Fruit fly (Drosophila melanogaster) whole organism, embryonic: Measurements from ENCODE around the gene ft.

Source experiments
- Bgb ChIP-seq: fragments of 200-800 bp; sonication (Bioruptor generic); IDR thresholded peaks from 2 replicates; pipeline ENCODE4 v1.3.6; 2022; ENCODE audit warnings: missing biosample characterization, missing genetic modification characterization; ENCODE audit not compliant: partially characterized antibody
- Blimp-1 ChIP-seq: fragments of 200-800 bp; sonication (Bioruptor generic); optimal IDR thresholded peaks from 3 replicates; lab custom pipeline; 2018; ENCODE audit warnings: missing biosample characterization, missing genetic modification characterization, mild to moderate bottlenecking, moderate library complexity, missing genetic modification reagents
- CG10431 ChIP-seq: fragments of 200-800 bp; sonication (Bioruptor generic); optimal IDR thresholded peaks from 3 replicates; lab custom pipeline; 2018; ENCODE audit warnings: missing biosample characterization, mild to moderate bottlenecking, missing genetic modification characterization
- CG11695 ChIP-seq: fragments of 200-800 bp; sonication (Bioruptor generic); IDR thresholded peaks from 3 replicates; pipeline ENCODE4 v1.3.6; 2022; ENCODE audit warnings: missing biosample characterization, missing genetic modification characterization
- CG12299 ChIP-seq: fragments of 200-800 bp; sonication (Bioruptor generic); optimal IDR thresholded peaks from 2 replicates; lab custom pipeline; 2018; ENCODE audit warnings: missing biosample characterization, mild to moderate bottlenecking, missing genetic modification characterization
- CG14441 ChIP-seq: fragments of 200-800 bp; sonication (Bioruptor generic); IDR thresholded peaks from 2 replicates; pipeline ENCODE4 v1.3.6; 2022; ENCODE audit warnings: missing biosample characterization, missing genetic modification characterization
- CG15479 ChIP-seq: fragments of 200-800 bp; sonication (Bioruptor generic); optimal IDR thresholded peaks from 3 replicates; lab custom pipeline; 2019; ENCODE audit warnings: missing biosample characterization, mild to moderate bottlenecking, missing genetic modification characterization, moderate library complexity
- CG15601 ChIP-seq: fragments of 200-800 bp; sonication (Bioruptor generic); optimal IDR thresholded peaks from 3 replicates; lab custom pipeline; 2019; ENCODE audit warnings: missing biosample characterization, mild to moderate bottlenecking, missing genetic modification characterization, moderate library complexity
- CG16863 ChIP-seq: fragments of 200-800 bp; sonication (Bioruptor generic); optimal IDR thresholded peaks from 3 replicates; lab custom pipeline; 2016; ENCODE audit warnings: missing biosample characterization, missing genetic modification characterization
- CG18599 ChIP-seq: fragments of 200-800 bp; sonication (Bioruptor generic); optimal IDR thresholded peaks from 3 replicates; lab custom pipeline; 2017; ENCODE audit warnings: missing biosample characterization, missing genetic modification characterization, mild to moderate bottlenecking, moderate library complexity, missing genetic modification reagents
- CG31224 ChIP-seq: fragments of 200-800 bp; sonication (Bioruptor generic); IDR thresholded peaks from 2 replicates; pipeline ENCODE4 v1.3.6; 2022; ENCODE audit warnings: missing biosample characterization, missing genetic modification characterization
- CG42726 ChIP-seq: fragments of 200-800 bp; sonication (Bioruptor generic); IDR thresholded peaks from 2 replicates; pipeline ENCODE4 v1.3.6; 2022; ENCODE audit warnings: missing biosample characterization, missing genetic modification characterization; ENCODE audit not compliant: partially characterized antibody
- CG6854 ChIP-seq: fragments of 200-800 bp; sonication (Bioruptor generic); optimal IDR thresholded peaks from 3 replicates; lab custom pipeline; 2017; ENCODE audit warnings: missing biosample characterization, mild to moderate bottlenecking, missing genetic modification characterization
- CG7556 ChIP-seq: fragments of 200-800 bp; sonication (Bioruptor generic); optimal IDR thresholded peaks from 2 replicates; lab custom pipeline; 2017; ENCODE audit warnings: missing biosample characterization, mild to moderate bottlenecking, missing genetic modification characterization
- CTCF ChIP-seq: fragments of 200-800 bp; sonication (Bioruptor generic); optimal IDR thresholded peaks from 2 replicates; lab custom pipeline; 2017; ENCODE audit warnings: missing biosample characterization, mild to moderate bottlenecking, missing genetic modification characterization, moderate library complexity
- Doc3 ChIP-seq: fragments of 200-800 bp; sonication (Bioruptor generic); IDR thresholded peaks from 3 replicates; pipeline ENCODE4 v1.3.6; 2022; ENCODE audit warnings: missing biosample characterization, missing genetic modification characterization; ENCODE audit not compliant: partially characterized antibody
- ERR ChIP-seq: fragments of 200-800 bp; sonication (Bioruptor generic); optimal IDR thresholded peaks from 2 replicates; lab custom pipeline; 2016; ENCODE audit warnings: missing biosample characterization, missing genetic modification characterization
- Ets65A ChIP-seq: fragments of 200-800 bp; sonication (Bioruptor generic); peaks from one replicate; lab custom pipeline; 2016; ENCODE audit warnings: missing biosample characterization, missing genetic modification characterization
- Fer3 ChIP-seq: fragments of 200-800 bp; sonication (Bioruptor generic); optimal IDR thresholded peaks from 2 replicates; lab custom pipeline; 2018; ENCODE audit warnings: missing biosample characterization, mild to moderate bottlenecking, missing genetic modification characterization, moderate library complexity
- HHEX ChIP-seq: fragments of 200-800 bp; sonication (Bioruptor generic); optimal IDR thresholded peaks from 3 replicates; lab custom pipeline; 2017; ENCODE audit warnings: missing biosample characterization, mild to moderate bottlenecking, missing genetic modification characterization, missing genetic modification reagents
- Hmr ChIP-seq: fragments of 200-800 bp; sonication (Bioruptor generic); optimal IDR thresholded peaks from 3 replicates; lab custom pipeline; 2017; ENCODE audit warnings: mild to moderate bottlenecking, missing biosample characterization, missing genetic modification reagents, missing genetic modification characterization
- MBD-R2 ChIP-seq: fragments of 200-800 bp; sonication (Bioruptor generic); IDR thresholded peaks from 2 replicates; pipeline ENCODE4 v1.3.6; 2022; ENCODE audit warnings: missing biosample characterization, missing genetic modification characterization
- PHDP ChIP-seq: fragments of 200-800 bp; sonication (Bioruptor generic); optimal IDR thresholded peaks from 3 replicates; lab custom pipeline; 2018; ENCODE audit warnings: missing biosample characterization, mild to moderate bottlenecking, missing genetic modification characterization, moderate library complexity
- Sox102F ChIP-seq: fragments of 200-800 bp; sonication (Bioruptor generic); optimal IDR thresholded peaks from 2 replicates; lab custom pipeline; 2018; ENCODE audit warnings: missing biosample characterization, mild to moderate bottlenecking, missing genetic modification characterization, moderate library complexity
- Trl ChIP-seq, 3 experiments: fragments of >200 bp in 2 of 3; fragments of 200-800 bp in 1 of 3; sonication (Bioruptor generic) in 1 of 3; optimal IDR thresholded peaks; 2 replicates in 1 of 3; 3 replicates in 2 of 3; lab custom pipeline; 2016 to 2017; ENCODE audit warnings: missing biosample characterization in 1 of 3, missing genetic modification characterization in 1 of 3
- Vsx1 ChIP-seq: fragments of 200-800 bp; sonication (Bioruptor generic); optimal IDR thresholded peaks from 2 replicates; lab custom pipeline; 2017; ENCODE audit warnings: missing biosample characterization, mild to moderate bottlenecking, missing genetic modification characterization, missing genetic modification reagents
- YL-1 ChIP-seq: fragments of 200-800 bp; sonication (Bioruptor generic); optimal IDR thresholded peaks from 3 replicates; lab custom pipeline; 2017; ENCODE audit warnings: missing biosample characterization, mild to moderate bottlenecking, missing genetic modification characterization
- bsh ChIP-seq, 2 experiments: fragments of 200-800 bp; sonication (Bioruptor generic); optimal IDR thresholded peaks; 2 replicates each; lab custom pipeline; 2017 to 2018; ENCODE audit warnings: mild to moderate bottlenecking in 2 of 2, missing biosample characterization in 2 of 2, missing genetic modification characterization in 2 of 2, moderate library complexity in 1 of 2
- chinmo ChIP-seq: fragments of 200-800 bp; sonication (Bioruptor generic); IDR thresholded peaks from 4 replicates; pipeline ENCODE4 v1.3.6; 2022; ENCODE audit warnings: missing biosample characterization, missing genetic modification characterization; ENCODE audit not compliant: partially characterized antibody
- chn ChIP-seq: fragments of 200-800 bp; sonication (Bioruptor generic); optimal IDR thresholded peaks from 2 replicates; lab custom pipeline; 2016; ENCODE audit warnings: missing biosample characterization, missing genetic modification characterization
- crol ChIP-seq: fragments of 200-800 bp; sonication (Bioruptor generic); IDR thresholded peaks from 2 replicates; pipeline ENCODE4 v1.3.6; 2022; ENCODE audit warnings: missing biosample characterization, missing genetic modification characterization
- eyg ChIP-seq: fragments of 200-800 bp; sonication (Bioruptor generic); optimal IDR thresholded peaks from 3 replicates; lab custom pipeline; 2016; ENCODE audit warnings: missing biosample characterization, missing genetic modification characterization
- fd64A ChIP-seq: fragments of 200-800 bp; sonication (Bioruptor generic); optimal IDR thresholded peaks from 3 replicates; lab custom pipeline; 2018; ENCODE audit warnings: missing biosample characterization, mild to moderate bottlenecking, missing genetic modification characterization
- ftz-f1 ChIP-seq: fragments of 200-800 bp; sonication (Bioruptor generic); optimal IDR thresholded peaks from 2 replicates; lab custom pipeline; 2016; ENCODE audit warnings: missing biosample characterization, missing genetic modification characterization
- gfzf ChIP-seq: fragments of 200-800 bp; sonication (Bioruptor generic); optimal IDR thresholded peaks from 2 replicates; lab custom pipeline; 2016; ENCODE audit warnings: missing biosample characterization, mild to moderate bottlenecking, missing genetic modification characterization, moderate library complexity
- kni ChIP-seq: fragments of 200-800 bp; sonication (Bioruptor generic); optimal IDR thresholded peaks from 3 replicates; lab custom pipeline; 2017; ENCODE audit warnings: mild to moderate bottlenecking, missing biosample characterization, missing genetic modification reagents, missing genetic modification characterization
- lbe ChIP-seq: fragments of 200-800 bp; sonication (Bioruptor generic); optimal IDR thresholded peaks from 2 replicates; lab custom pipeline; 2016; ENCODE audit warnings: missing biosample characterization, mild to moderate bottlenecking, missing genetic modification characterization
- psq ChIP-seq: fragments of 200-800 bp; sonication (Bioruptor generic); optimal IDR thresholded peaks from 2 replicates; lab custom pipeline; 2017; ENCODE audit warnings: missing biosample characterization, missing genetic modification characterization
- scrt ChIP-seq: fragments of 200-800 bp; sonication (Bioruptor generic); optimal IDR thresholded peaks from 2 replicates; lab custom pipeline; 2018; ENCODE audit warnings: missing biosample characterization, mild to moderate bottlenecking, missing genetic modification characterization, moderate library complexity
- sens ChIP-seq: fragments of 200-800 bp; sonication (Bioruptor generic); peaks from one replicate; lab custom pipeline; 2016; ENCODE audit warnings: missing biosample characterization, missing genetic modification characterization
- shn ChIP-seq: fragments of 200-800 bp; sonication (Bioruptor generic); optimal IDR thresholded peaks from 3 replicates; lab custom pipeline; 2016; ENCODE audit warnings: missing biosample characterization, missing genetic modification characterization
- sqz ChIP-seq: fragments of 200-800 bp; sonication (Bioruptor generic); optimal IDR thresholded peaks from 3 replicates; lab custom pipeline; 2018; ENCODE audit warnings: missing biosample characterization, mild to moderate bottlenecking, missing genetic modification characterization
- stc ChIP-seq: fragments of 200-800 bp; sonication (Bioruptor generic); IDR thresholded peaks from 2 replicates; pipeline ENCODE4 v1.3.6; 2022; ENCODE audit warnings: missing biosample characterization, missing genetic modification characterization
- unc-4 ChIP-seq: fragments of 200-800 bp; sonication (Bioruptor generic); IDR thresholded peaks from 2 replicates; pipeline ENCODE4 v1.3.6; 2022; ENCODE audit warnings: missing biosample characterization, missing genetic modification characterization; ENCODE audit not compliant: partially characterized antibody
- usp ChIP-seq: fragments of >200 bp; optimal IDR thresholded peaks from 2 replicates; lab custom pipeline; 2017; ENCODE audit warnings: missing biosample characterization, missing genetic modification characterization
- vvl ChIP-seq: fragments of 200-800 bp; sonication (Bioruptor generic); IDR thresholded peaks from 2 replicates; pipeline ENCODE4 v1.3.6; 2022; ENCODE audit warnings: missing biosample characterization, missing genetic modification characterization
- yki ChIP-seq: fragments of >200 bp; optimal IDR thresholded peaks from 3 replicates; lab custom pipeline; 2018
- zen2 ChIP-seq: fragments of 200-800 bp; sonication (Bioruptor generic); IDR thresholded peaks from 3 replicates; pipeline ENCODE4 v1.3.6; 2022; ENCODE audit warnings: missing biosample characterization, missing genetic modification characterization; ENCODE audit not compliant: partially characterized antibody

ft gene

dm6 chr2L:4197143-4197912, 24.3 kb downstream of the ft start (continued):
- peak; percentile 15 for TF ChIP-seq chn (GFP tag; lab: Kevin White, UChicago)
- TF ChIP-seq yki, result peak; percentile 75
- TF ChIP-seq CG7556 (GFP tag; lab: Kevin White, UChicago), result no peak
- peak; percentile 5 for TF ChIP-seq PHDP (tag; lab: Kevin White, UChicago)
- TF ChIP-seq bsh (GFP tag; optimal IDR thresholded peaks at IDR 0.05; lab: Kevin White, UChicago), result peak in 1 of 2 experiments; percentile 41
- peak; percentile 7 for TF ChIP-seq CG15601
- peak; percentile 32; the same call in 1 of the 2 replicates for TF ChIP-seq CG42726 (GFP tag; lab: Robert Waterston, UW)
- peak; percentile 22 for TF ChIP-seq CTCF (GFP tag; lab: Kevin White, UChicago)
- TF ChIP-seq Fer3, result peak; percentile 4
- peak; percentile 94; the same call in 2 of the 4 replicates for TF ChIP-seq chinmo
- TF ChIP-seq ERR (GFP tag; lab: Kevin White, UChicago), result peak; percentile 99
- TF ChIP-seq gfzf, result peak; percentile 20
- TF ChIP-seq shn (GFP tag; lab: Kevin White, UChicago), result peak; percentile 4
- peak; percentile 11 for TF ChIP-seq CG12299 (tag; lab: Kevin White, UChicago)
- TF ChIP-seq MBD-R2 (GFP tag; lab: Robert Waterston, UW), result no peak
- peak; percentile 27; the same call in 1 of the 2 replicates for TF ChIP-seq unc-4 (GFP tag; lab: Robert Waterston, UW)
- peak; percentile 29 for TF ChIP-seq CG16863
- peak; percentile 79 for TF ChIP-seq scrt (GFP tag; lab: Kevin White, UChicago)
- peak; percentile 39 for TF ChIP-seq YL-1 (GFP tag; lab: Kevin White, UChicago)
- TF ChIP-seq vvl (GFP tag; lab: Robert Waterston, UW), result peak; percentile 63; the same call in 1 of the 2 replicates
- peak; percentile 35; the same call in 1 of the 2 replicates for TF ChIP-seq crol
- TF ChIP-seq sens (GFP tag; lab: Kevin White, UChicago), result peak; percentile 58
- TF ChIP-seq psq (GFP tag; lab: Kevin White, UChicago), result no peak
- TF ChIP-seq fd64A (GFP tag; lab: Kevin White, UChicago), result peak; percentile 19
- peak; percentile 90 for TF ChIP-seq ftz-f1 (GFP tag; lab: Kevin White, UChicago)
- TF ChIP-seq CG18599 (GFP tag; lab: Kevin White, UChicago), result peak; percentile 20
- TF ChIP-seq stc (GFP tag; lab: Robert Waterston, UW), result peak; percentile 13; the same call in 1 of the 2 replicates
- no peak for TF ChIP-seq CG10431 (GFP tag; lab: Kevin White, UChicago)
- TF ChIP-seq Blimp-1 (GFP tag; lab: Kevin White, UChicago), result peak; percentile 94
- TF ChIP-seq eyg (GFP tag; lab: Kevin White, UChicago), result no peak
- TF ChIP-seq zen2 (GFP tag; lab: Robert Waterston, UW), result 0 out of 3 replicates have a peak, but pooled peaks have one; percentile 49
- TF ChIP-seq HHEX (GFP tag; lab: Kevin White, UChicago), result peak; percentile 35
- peak; percentile 10 for TF ChIP-seq CG15479 (GFP tag; lab: Kevin White, UChicago)
- TF ChIP-seq CG6854 (GFP tag; lab: Kevin White, UChicago), result no peak
- TF ChIP-seq Ets65A, result peak; percentile 47
- TF ChIP-seq Bgb (GFP tag; lab: Robert Waterston, UW), result no peak
- TF ChIP-seq Hmr (GFP tag; lab: Kevin White, UChicago), result peak; percentile 3
- TF ChIP-seq Sox102F (GFP tag; lab: Kevin White, UChicago), result no peak
- peak; percentile 54; the same call in 1 of the 3 replicates for TF ChIP-seq Doc3 (GFP tag; lab: Robert Waterston, UW)
- peak; percentile 93 to 99 for TF ChIP-seq Trl (optimal IDR thresholded peaks at IDR 0.05; lab: Kevin White, UChicago)
- peak; percentile 44 for TF ChIP-seq Trl (GFP tag; optimal IDR thresholded peaks at IDR 0.05; lab: Kevin White, UChicago)
- TF ChIP-seq Vsx1 (GFP tag; lab: Kevin White, UChicago), result peak; percentile 31
- peak; percentile 5; the same call in 1 of the 2 replicates for TF ChIP-seq CG14441 (GFP tag; lab: Robert Waterston, UW)
- peak; percentile 49 for TF ChIP-seq lbe (GFP tag; lab: Kevin White, UChicago)
- peak; percentile 80 for TF ChIP-seq sqz
- TF ChIP-seq usp (GFP tag; lab: Kevin White, UChicago), result no peak
- TF ChIP-seq CG31224 (GFP tag; lab: Robert Waterston, UW), result no peak
- TF ChIP-seq CG11695 (GFP tag; lab: Robert Waterston, UW), result 0 out of 3 replicates have a peak, but pooled peaks have one; percentile 18
- peak; percentile 18 for TF ChIP-seq kni (GFP tag; lab: Kevin White, UChicago)
